Fruit fly (Drosophila melanogaster) whole organism, embryonic: Measurements from ENCODE around the gene CG8891.

Experiments
- CG15011 ChIP-seq: fragments of 200-800 bp; sonication (Bioruptor generic); optimal IDR thresholded peaks from 3 replicates; lab custom pipeline; 2018; ENCODE audit warnings: missing biosample characterization, mild to moderate bottlenecking, missing genetic modification characterization
- CG2129 ChIP-seq: fragments of 200-800 bp; sonication (Bioruptor generic); IDR thresholded peaks from 2 replicates; pipeline ENCODE4 v1.3.6; 2022; ENCODE audit warnings: missing biosample characterization, missing genetic modification characterization; ENCODE audit not compliant: partially characterized antibody
- CG4424 ChIP-seq: fragments of 200-800 bp; sonication (Bioruptor generic); optimal IDR thresholded peaks from 3 replicates; lab custom pipeline; 2016; ENCODE audit warnings: missing biosample characterization, missing genetic modification characterization
- Deaf1 ChIP-seq: fragments of 200-800 bp; optimal IDR thresholded peaks from 3 replicates; lab custom pipeline; 2019; ENCODE audit warnings: missing biosample characterization, mild to moderate bottlenecking, missing genetic modification characterization, moderate library complexity
- Kr ChIP-seq: fragments of 200-800 bp; sonication (Bioruptor generic); optimal IDR thresholded peaks from 2 replicates; lab custom pipeline; 2017; ENCODE audit warnings: missing biosample characterization, mild to moderate bottlenecking, missing genetic modification characterization
- Optix ChIP-seq: fragments of 200-800 bp; sonication (Bioruptor generic); IDR thresholded peaks from 3 replicates; pipeline ENCODE4 v1.3.6; 2022; ENCODE audit warnings: missing biosample characterization, missing genetic modification characterization
- chn ChIP-seq: fragments of 200-800 bp; sonication (Bioruptor generic); optimal IDR thresholded peaks from 2 replicates; lab custom pipeline; 2016; ENCODE audit warnings: missing biosample characterization, missing genetic modification characterization
- grn ChIP-seq: fragments of 200-800 bp; sonication (Bioruptor generic); optimal IDR thresholded peaks from 3 replicates; lab custom pipeline; 2017; ENCODE audit warnings: missing biosample characterization, missing genetic modification characterization
- psq ChIP-seq: fragments of 200-800 bp; sonication (Bioruptor generic); optimal IDR thresholded peaks from 2 replicates; lab custom pipeline; 2017; ENCODE audit warnings: missing biosample characterization, missing genetic modification characterization

DNA sequence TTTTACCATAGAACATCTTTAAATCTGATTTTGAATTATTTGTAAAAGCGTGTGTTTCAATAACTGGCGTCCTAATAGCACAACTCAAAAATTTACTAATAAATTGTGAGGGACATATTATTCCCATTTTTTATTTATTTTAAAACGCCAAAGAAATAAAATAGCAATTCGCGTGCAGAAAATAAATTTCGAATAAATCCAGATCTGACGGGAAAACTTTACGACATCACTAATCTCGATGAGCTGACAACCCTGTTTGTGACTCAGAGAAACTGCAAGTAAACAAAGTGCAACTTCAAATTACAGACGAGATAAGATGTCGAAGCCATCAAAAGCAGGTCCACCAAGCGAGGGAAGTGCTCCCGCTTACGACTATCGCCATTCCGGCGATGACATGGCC is 13.8 kb downstream of the CG8891 start, which contains the start of gene CG34125:
- TF ChIP-seq Kr (GFP tag; lab: Kevin White, UChicago) (no peak), grn (GFP tag; lab: Kevin White, UChicago) (no peak), CG2129 (no peak), CG4424 (no peak), chn (no peak), psq (GFP tag; lab: Kevin White, UChicago) (no peak), Deaf1 (tag; lab: Kevin White, UChicago) (no peak), Optix (GFP tag; lab: Robert Waterston, UW) (no peak), CG15011 (GFP tag; lab: Kevin White, UChicago) (no peak)
